Worm (Caenorhabditis elegans) whole organism, L1 larva: Measurements from ENCODE around the gene srsx-30.

Experiments used
- C16A3.4 ChIP-seq: fragments of 150-350 bp; optimal IDR thresholded peaks from 2 replicates; lab custom pipeline; 2014; ENCODE audit warnings: missing biosample characterization, missing genetic modification characterization
- F16B12.6 ChIP-seq: fragments of 150-350 bp; optimal IDR thresholded peaks from 2 replicates; lab custom pipeline; 2014; ENCODE audit warnings: missing biosample characterization, missing genetic modification characterization
- aha-1 ChIP-seq: fragments of 150-350 bp; optimal IDR thresholded peaks from 2 replicates; lab custom pipeline; 2014; ENCODE audit warnings: missing biosample characterization, missing genetic modification characterization
- alr-1 ChIP-seq: fragments of 200-800 bp; sonication (Bioruptor generic); optimal IDR thresholded peaks from 2 replicates; lab custom pipeline; 2018; ENCODE audit warnings: borderline replicate concordance, mild to moderate bottlenecking, missing genetic modification characterization, missing compliant biosample characterization
- ama-1 ChIP-seq: fragments of 150-350 bp; optimal IDR thresholded peaks from 2 replicates; lab custom pipeline; 2014
- blmp-1 ChIP-seq: fragments of 150-350 bp; optimal IDR thresholded peaks from 2 replicates; lab custom pipeline; 2014; ENCODE audit warnings: missing biosample characterization, missing genetic modification characterization
- ceh-8 ChIP-seq: fragments of 200-800 bp; sonication (Bioruptor generic); optimal IDR thresholded peaks from 2 replicates; lab custom pipeline; 2018; ENCODE audit warnings: mild to moderate bottlenecking, missing genetic modification characterization, moderate library complexity, missing compliant biosample characterization
- ceh-82 ChIP-seq, 3 experiments: fragments of 150-350 bp in 1 of 3; sonication (generic microtip) in 2 of 3; optimal IDR thresholded peaks; 2 replicates each; lab custom pipeline; 2014 to 2017; ENCODE audit warnings: missing biosample characterization in 3 of 3, missing genetic modification characterization in 3 of 3
- ceh-88 ChIP-seq: fragments of 200-800 bp; sonication (Bioruptor generic); IDR thresholded peaks from 2 replicates; pipeline ENCODE4 v1.3.6; 2022; ENCODE audit warnings: missing genetic modification characterization, missing compliant biosample characterization
- ceh-90 ChIP-seq: sonication (generic microtip); optimal IDR thresholded peaks from 2 replicates; lab custom pipeline; 2016; ENCODE audit warnings: missing genetic modification characterization, missing compliant biosample characterization
- dpl-1 ChIP-seq, 3 experiments: fragments of 150-350 bp in 2 of 3; sonication (generic microtip) in 1 of 3; optimal IDR thresholded peaks; 2 replicates each; lab custom pipeline; 2014 to 2017; ENCODE audit warnings: missing biosample characterization in 3 of 3, missing genetic modification characterization in 3 of 3, missing genetic modification reagents in 3 of 3
- dsc-1 ChIP-seq: sonication (generic microtip); optimal IDR thresholded peaks from 2 replicates; lab custom pipeline; 2016; ENCODE audit warnings: mild to moderate bottlenecking, missing genetic modification characterization, missing compliant biosample characterization
- efl-1 ChIP-seq, 4 experiments: fragments of 150-350 bp; optimal IDR thresholded peaks in 3 of 4; peaks in 1 of 4; 1 replicate in 1 of 4; 2 replicates in 3 of 4; lab custom pipeline; 2014; ENCODE audit warnings: missing biosample characterization in 2 of 4, missing genetic modification characterization in 2 of 4, missing genetic modification reagents in 2 of 4
- egl-27 ChIP-seq, 2 experiments: fragments of 150-350 bp in 1 of 2; sonication (generic microtip); optimal IDR thresholded peaks; 3 replicates each; lab custom pipeline; 2017 to 2018; ENCODE audit warnings: missing biosample characterization in 2 of 2, missing genetic modification characterization in 2 of 2, missing genetic modification reagents in 2 of 2
- elt-3 ChIP-seq, 6 experiments: fragments of 150-350 bp in 1 of 6; sonication (generic microtip); optimal IDR thresholded peaks; 2 replicates each; lab custom pipeline; 2017 to 2018; ENCODE audit warnings: missing biosample characterization in 6 of 6, missing genetic modification characterization in 6 of 6, inconsistent platforms in 1 of 6
- fkh-10 ChIP-seq: sonication (generic microtip); optimal IDR thresholded peaks from 2 replicates; lab custom pipeline; 2017; ENCODE audit warnings: missing biosample characterization, missing genetic modification reagents, missing genetic modification characterization
- fkh-8 ChIP-seq: sonication (generic microtip); optimal IDR thresholded peaks from 2 replicates; lab custom pipeline; 2016; ENCODE audit warnings: mild to moderate bottlenecking, missing genetic modification characterization, missing compliant biosample characterization
- fos-1 ChIP-seq: fragments of 150-350 bp; optimal IDR thresholded peaks from 2 replicates; lab custom pipeline; 2014; ENCODE audit warnings: missing biosample characterization, missing genetic modification characterization
- hlh-17 ChIP-seq: fragments of 200-800 bp; sonication (Bioruptor generic); optimal IDR thresholded peaks from 2 replicates; lab custom pipeline; 2018; ENCODE audit warnings: missing genetic modification characterization, mild to moderate bottlenecking, missing compliant biosample characterization, moderate library complexity, borderline replicate concordance
- isw-1 ChIP-seq: fragments of 200-800 bp; sonication (Bioruptor generic); IDR thresholded peaks from 2 replicates; pipeline ENCODE4 v1.3.6; 2022; ENCODE audit warnings: missing genetic modification characterization, missing compliant biosample characterization
- lin-14 ChIP-seq: fragments of 200-800 bp; sonication (Bioruptor generic); optimal IDR thresholded peaks from 2 replicates; lab custom pipeline; 2018; ENCODE audit warnings: mild to moderate bottlenecking, missing genetic modification characterization, moderate library complexity, missing compliant biosample characterization
- lin-39 ChIP-seq: fragments of 150-350 bp; optimal IDR thresholded peaks from 2 replicates; lab custom pipeline; 2014; ENCODE audit warnings: missing biosample characterization, missing genetic modification reagents, missing genetic modification characterization
- mab-9 ChIP-seq: fragments of 200-800 bp; sonication (Bioruptor generic); IDR thresholded peaks from 2 replicates; pipeline ENCODE4 v1.3.6; 2022; ENCODE audit warnings: missing genetic modification reagents, missing genetic modification characterization, missing compliant biosample characterization
- nhr-12 ChIP-seq: sonication (generic microtip); optimal IDR thresholded peaks from 2 replicates; lab custom pipeline; 2017; ENCODE audit warnings: missing biosample characterization, missing genetic modification characterization
- nhr-19 ChIP-seq: fragments of 200-800 bp; sonication (Bioruptor generic); conservative IDR thresholded peaks from 2 replicates; pipeline ENCODE4 v1.3.6; 2022; ENCODE audit warnings: missing genetic modification characterization, missing compliant biosample characterization
- nhr-237 ChIP-seq: fragments of 150-350 bp; optimal IDR thresholded peaks from 2 replicates; lab custom pipeline; 2014; ENCODE audit warnings: missing biosample characterization, missing genetic modification characterization
- nhr-28 ChIP-seq: fragments of 150-350 bp; optimal IDR thresholded peaks from 2 replicates; lab custom pipeline; 2014; ENCODE audit warnings: missing biosample characterization, missing genetic modification characterization
- nhr-47 ChIP-seq: sonication (generic microtip); optimal IDR thresholded peaks from 2 replicates; lab custom pipeline; 2016; ENCODE audit warnings: mild to moderate bottlenecking, missing genetic modification characterization, moderate library complexity, missing compliant biosample characterization
- nhr-76 ChIP-seq: sonication (generic microtip); optimal IDR thresholded peaks from 2 replicates; lab custom pipeline; 2017; ENCODE audit warnings: missing biosample characterization, missing genetic modification characterization
- nhr-84 ChIP-seq: sonication (generic microtip); optimal IDR thresholded peaks from 2 replicates; lab custom pipeline; 2017; ENCODE audit warnings: missing biosample characterization, missing genetic modification characterization
- nhr-90 ChIP-seq: sonication (generic microtip); optimal IDR thresholded peaks from 2 replicates; lab custom pipeline; 2016; ENCODE audit warnings: mild to moderate bottlenecking, missing genetic modification characterization, missing compliant biosample characterization; ENCODE audit not compliant: poor library complexity
- pag-3 ChIP-seq: sonication (generic microtip); optimal IDR thresholded peaks from 2 replicates; lab custom pipeline; 2017; ENCODE audit warnings: missing genetic modification characterization, mild to moderate bottlenecking, missing compliant biosample characterization, antibody characterized with exemption, borderline replicate concordance; ENCODE audit not compliant: insufficient read depth
- skn-1 ChIP-seq: fragments of 150-350 bp; optimal IDR thresholded peaks from 2 replicates; lab custom pipeline; 2014; ENCODE audit warnings: missing biosample characterization, missing genetic modification characterization
- sox-4 ChIP-seq: sonication (generic microtip); optimal IDR thresholded peaks from 2 replicates; lab custom pipeline; 2016; ENCODE audit warnings: missing genetic modification characterization, missing compliant biosample characterization
- sup-37 ChIP-seq: fragments of 200-800 bp; sonication (Bioruptor generic); optimal IDR thresholded peaks from 2 replicates; lab custom pipeline; 2018; ENCODE audit warnings: mild to moderate bottlenecking, missing genetic modification characterization, missing compliant biosample characterization
- unc-30 ChIP-seq: sonication (generic microtip); optimal IDR thresholded peaks from 2 replicates; lab custom pipeline; 2017; ENCODE audit warnings: missing biosample characterization, missing genetic modification characterization
- unc-98 ChIP-seq: fragments of 200-800 bp; sonication (Bioruptor generic); IDR thresholded peaks from 2 replicates; pipeline ENCODE4 v1.3.6; 2022; ENCODE audit warnings: missing genetic modification characterization, missing compliant biosample characterization
- vab-15 ChIP-seq: sonication (generic microtip); optimal IDR thresholded peaks from 2 replicates; lab custom pipeline; 2017; ENCODE audit warnings: missing genotype, mild to moderate bottlenecking, missing genetic modification characterization, missing compliant biosample characterization
- ztf-11 ChIP-seq, 2 experiments: sonication (generic microtip); optimal IDR thresholded peaks; 2 replicates each; lab custom pipeline; 2016 to 2017; ENCODE audit warnings: missing genetic modification characterization in 2 of 2, missing biosample characterization in 1 of 2, missing compliant biosample characterization in 1 of 2
- ztf-4 ChIP-seq: fragments of 150-350 bp; optimal IDR thresholded peaks from 2 replicates; lab custom pipeline; 2014; ENCODE audit warnings: missing biosample characterization, missing genetic modification characterization

The srsx-30 gene

DNA sequence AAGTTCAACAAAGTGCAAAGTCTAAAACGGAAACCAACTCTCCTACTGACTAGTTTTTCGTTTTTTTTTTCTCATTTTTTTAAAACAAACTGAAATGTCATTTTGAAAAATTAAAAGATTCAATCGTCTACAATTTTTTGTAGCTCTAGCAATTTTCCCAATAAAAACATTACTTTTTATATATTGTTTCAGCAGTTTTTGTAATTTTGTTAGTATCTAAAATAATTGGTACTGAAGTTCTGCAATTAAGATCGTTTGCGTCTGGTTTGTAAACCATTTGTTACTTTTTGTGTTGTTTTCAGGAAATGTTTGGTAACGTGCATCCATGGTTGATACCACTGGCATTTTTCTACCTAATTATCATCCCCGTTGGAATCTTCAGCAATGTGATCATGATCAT, at the start of gene srsx-30:
TSS of gene srsx-30 (plus strand) at position 301 of the 400 bp plus-strand sequence.
- no peak for TF ChIP-seq nhr-84
- TF ChIP-seq pag-3 (tag; lab: Kevin White, UChicago) = no peak
- TF ChIP-seq ztf-4 (tag; lab: Kevin White, UChicago) = no peak
- TF ChIP-seq fos-1 = no peak
- TF ChIP-seq dpl-1 (GFP tag; optimal IDR thresholded peaks at IDR 0.05; lab: Kevin White, UChicago) = no peak
- no peak for TF ChIP-seq ceh-90 (tag; lab: Kevin White, UChicago)
- no peak for TF ChIP-seq egl-27 (tag; optimal IDR thresholded peaks at IDR 0.05; lab: Kevin White, UChicago)
- no peak for TF ChIP-seq nhr-237 (tag; lab: Kevin White, UChicago)
- TF ChIP-seq ztf-11 (tag; optimal IDR thresholded peaks at IDR 0.05; lab: Kevin White, UChicago) = no peak
- no peak for TF ChIP-seq ceh-82 (tag; optimal IDR thresholded peaks at IDR 0.05; lab: Kevin White, UChicago)
- TF ChIP-seq fkh-8 (tag; lab: Kevin White, UChicago) = no peak
- TF ChIP-seq nhr-12 (tag; lab: Kevin White, UChicago) = no peak
- TF ChIP-seq elt-3 (tag; optimal IDR thresholded peaks at IDR 0.05; lab: Kevin White, UChicago) = no peak
- no peak for TF ChIP-seq unc-98 (GFP tag; lab: Robert Waterston, UW)

DNA sequence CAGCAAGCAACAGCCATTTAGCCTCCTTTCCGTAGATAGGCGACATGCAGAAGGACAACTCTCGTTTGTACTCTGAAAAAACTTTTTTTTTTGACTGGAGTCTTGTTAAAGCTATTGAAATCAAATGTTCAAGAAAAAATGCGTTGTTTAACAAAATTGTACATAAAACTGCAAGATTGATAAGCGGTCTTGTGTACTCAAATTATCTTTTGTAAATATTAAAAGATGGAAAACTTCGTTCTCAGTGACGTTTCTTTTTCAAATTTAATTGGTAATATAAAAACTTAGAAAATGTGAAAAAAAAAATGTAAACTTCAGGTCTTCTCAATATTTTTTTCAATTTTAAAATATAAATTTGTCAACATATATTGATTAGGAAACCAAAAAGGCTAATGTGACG, 47.5 kb upstream of the srsx-30 start:
- TF ChIP-seq unc-30 = no peak

DNA sequence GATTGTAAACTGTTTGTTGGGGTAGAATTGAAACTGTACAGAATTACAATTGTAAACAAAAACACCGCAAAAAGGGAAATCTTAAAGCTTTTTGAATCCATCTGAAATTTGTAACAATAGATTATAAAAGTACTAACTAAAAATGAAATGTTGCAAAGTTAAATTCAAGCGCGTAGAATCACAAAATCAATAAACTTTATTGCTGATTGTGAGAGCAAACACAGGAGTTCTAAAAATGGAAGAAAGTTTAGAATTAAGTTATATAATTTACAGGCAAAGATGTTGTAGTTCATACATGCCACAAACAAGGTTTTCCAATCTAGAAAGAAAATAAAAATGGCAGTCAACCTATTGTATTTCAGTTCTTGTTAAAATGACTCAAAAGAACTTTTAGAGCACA, 46.4 kb upstream of the srsx-30 start, which contains the start of gene C08B6.3:
TSS of gene C08B6.3 (minus strand) at position 101 of the 400 bp plus-strand sequence.
- TF ChIP-seq ztf-11 (tag; optimal IDR thresholded peaks at IDR 0.05; lab: Kevin White, UChicago) (no peak), lin-39 (tag; lab: Kevin White, UChicago) (no peak), nhr-237 (tag; lab: Kevin White, UChicago) (no peak), alr-1 (tag; lab: Kevin White, UChicago) (no peak), ceh-90 (tag; lab: Kevin White, UChicago) (no peak), ceh-88 (GFP tag; lab: Robert Waterston, UW) (no peak), aha-1 (no peak), sup-37 (GFP tag; lab: Kevin White, UChicago) (no peak), C16A3.4 (tag; lab: Kevin White, UChicago) (no peak), nhr-76 (tag; lab: Kevin White, UChicago) (no peak), blmp-1 (tag; lab: Kevin White, UChicago) (no peak), nhr-47 (tag; lab: Kevin White, UChicago) (no peak), ceh-8 (no peak), dsc-1 (tag; lab: Kevin White, UChicago) (no peak), efl-1 (optimal IDR thresholded peaks at IDR 0.05; lab: Kevin White, UChicago) (no peak), efl-1 (GFP tag; optimal IDR thresholded peaks at IDR 0.05 in 1 of 2; lab: Kevin White, UChicago) (no peak), nhr-28 (tag; lab: Kevin White, UChicago) (no peak), F16B12.6 (tag; lab: Kevin White, UChicago) (no peak)

DNA sequence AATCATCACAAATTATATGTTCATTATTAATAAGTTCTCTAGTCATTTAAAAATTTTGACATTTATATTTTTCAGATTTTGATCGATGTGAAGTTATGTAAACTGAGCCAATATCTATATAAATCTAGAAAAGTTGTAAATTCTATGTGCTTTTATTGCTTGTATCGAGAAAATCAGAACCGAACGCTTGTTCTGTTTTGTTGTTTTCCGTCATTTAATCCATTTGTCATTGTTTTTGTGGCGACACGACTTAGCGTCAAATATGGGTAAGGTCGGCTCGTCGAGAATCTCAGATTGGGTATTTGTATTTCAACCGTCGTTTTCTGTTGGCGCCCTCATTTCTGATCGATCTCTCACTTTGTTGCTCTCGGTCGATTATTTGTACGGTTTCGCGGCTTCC, 44.3 kb upstream of the srsx-30 start, which contains the start of gene cht-5:
TSS of gene cht-5 (plus strand) at position 301 of the 400 bp plus-strand sequence.
- TF ChIP-seq skn-1 = no peak
- TF ChIP-seq sox-4 = no peak
- TF ChIP-seq vab-15 = no peak
- TF ChIP-seq pag-3 (tag; lab: Kevin White, UChicago) = no peak
- TF ChIP-seq aha-1 = no peak
- no peak for TF ChIP-seq hlh-17 (GFP tag; lab: Kevin White, UChicago)
- TF ChIP-seq nhr-90 (tag; lab: Kevin White, UChicago) = no peak
- TF ChIP-seq fkh-10 (GFP tag; lab: Kevin White, UChicago) = no peak
- no peak for TF ChIP-seq dpl-1 (GFP tag; optimal IDR thresholded peaks at IDR 0.05; lab: Kevin White, UChicago)
- no peak for TF ChIP-seq mab-9 (GFP tag; lab: Robert Waterston, UW)
- no peak for TF ChIP-seq blmp-1 (tag; lab: Kevin White, UChicago)
- no peak for TF ChIP-seq fos-1
- no peak for TF ChIP-seq isw-1 (GFP tag; lab: Robert Waterston, UW)
- no peak for TF ChIP-seq ama-1
- TF ChIP-seq lin-14 (GFP tag; lab: Kevin White, UChicago) = no peak
- TF ChIP-seq nhr-19 (GFP tag; lab: Robert Waterston, UW) = no peak
- no peak for TF ChIP-seq egl-27 (tag; optimal IDR thresholded peaks at IDR 0.05; lab: Kevin White, UChicago)
